Fruit fly (Drosophila melanogaster): Measurements from ENCODE around the gene Csl4.

dm6 chr2L:11169904-11170303, 46.5 kb upstream of the Csl4 start:
- TF ChIP-seq CG7786 (GFP tag; optimal IDR thresholded peaks at IDR 0.05) (no peak), C15 (GFP tag; IDR thresholded peaks at IDR 0.05) (no peak), CG11504 (tag; optimal IDR thresholded peaks at IDR 0.05) (no peak), Myb (GFP tag; optimal IDR thresholded peaks at IDR 0.05) (no peak), chinmo (GFP tag; IDR thresholded peaks at IDR 0.05; ENCODE audit: partially characterized antibody) (no peak), CG4424 (GFP tag; optimal IDR thresholded peaks at IDR 0.05) (no peak), CHES-1-like (GFP tag; optimal IDR thresholded peaks at IDR 0.05) (no peak), Chrac-16 (GFP tag; optimal IDR thresholded peaks at IDR 0.05) (no peak), HLHmδ (GFP tag; optimal IDR thresholded peaks at IDR 0.05) (no peak)

Measured in whole organism, embryonic.